Fruit fly (Drosophila melanogaster): ENCODE results near the gene CG12498.

Gene CG12498

dm6 chrX:2786553-2787118 is 23.0 kb upstream of the CG12498 start (continued):
- TF ChIP-seq tx (GFP tag; optimal IDR thresholded peaks at IDR 0.05): peak; percentile 82
- peak; percentile 69 for TF ChIP-seq CG5180 (GFP tag; optimal IDR thresholded peaks at IDR 0.05)
- TF ChIP-seq CG3065 (GFP tag; optimal IDR thresholded peaks at IDR 0.05): no peak
- no peak for TF ChIP-seq ac (GFP tag; optimal IDR thresholded peaks at IDR 0.05)
- TF ChIP-seq CHES-1-like (GFP tag; optimal IDR thresholded peaks at IDR 0.05): peak; percentile 81
- TF ChIP-seq CG3726 (GFP tag; IDR thresholded peaks at IDR 0.05): peak; percentile 92
- TF ChIP-seq trh (GFP tag; optimal IDR thresholded peaks at IDR 0.05): peak; percentile 66
- peak; percentile 88 for TF ChIP-seq phol (tag; optimal IDR thresholded peaks at IDR 0.05)
- peak; percentile 2 for TF ChIP-seq CG2202 (tag; optimal IDR thresholded peaks at IDR 0.05)
- no peak for TF ChIP-seq CG9797 (GFP tag; optimal IDR thresholded peaks at IDR 0.05)
- no peak for TF ChIP-seq CG7963 (GFP tag; IDR thresholded peaks at IDR 0.05; ENCODE audit: partially characterized antibody)
- peak; percentile 93 for TF ChIP-seq CG11456 (GFP tag; IDR thresholded peaks at IDR 0.05)
- TF ChIP-seq cg (GFP tag; optimal IDR thresholded peaks at IDR 0.05): no peak
- peak; percentile 86 for TF ChIP-seq CG32767 (GFP tag; IDR thresholded peaks at IDR 0.05)
- peak; percentile 91 for TF ChIP-seq CG13424 (tag; optimal IDR thresholded peaks at IDR 0.05)
- peak; percentile 53 for TF ChIP-seq CG10462 (GFP tag; optimal IDR thresholded peaks at IDR 0.05)
- peak; percentile 92 for TF ChIP-seq sisA (GFP tag; IDR thresholded peaks at IDR 0.05)
- TF ChIP-seq grn (GFP tag; optimal IDR thresholded peaks at IDR 0.05): peak; percentile 72
- no peak for TF ChIP-seq sc (optimal IDR thresholded peaks at IDR 0.05)
- peak; percentile 18 for TF ChIP-seq sc (GFP tag; optimal IDR thresholded peaks at IDR 0.05)
- TF ChIP-seq chn (GFP tag; optimal IDR thresholded peaks at IDR 0.05): peak; percentile 69
- peak; percentile 19 for TF ChIP-seq CG15601 (tag; optimal IDR thresholded peaks at IDR 0.05)
- TF ChIP-seq gsb-n (tag; optimal IDR thresholded peaks at IDR 0.05): peak; percentile 56
- peak; percentile 87 for TF ChIP-seq pho (GFP tag; optimal IDR thresholded peaks at IDR 0.05)
- peak; percentile 78 for TF ChIP-seq CG10979 (tag; optimal IDR thresholded peaks at IDR 0.05)
- peak; percentile 35 for TF ChIP-seq Usf (GFP tag; optimal IDR thresholded peaks at IDR 0.05)
- TF ChIP-seq CG2889 (GFP tag; IDR thresholded peaks at IDR 0.05): peak; percentile 92
- TF ChIP-seq Chrac-16 (GFP tag; optimal IDR thresholded peaks at IDR 0.05): peak; percentile 85
- TF ChIP-seq CG4328 (GFP tag; optimal IDR thresholded peaks at IDR 0.05): peak; percentile 70
- TF ChIP-seq emc (GFP tag; optimal IDR thresholded peaks at IDR 0.05): peak; percentile 80
- TF ChIP-seq Neu2 (GFP tag; optimal IDR thresholded peaks at IDR 0.05; ENCODE audit: borderline replicate concordance): peak; percentile 8
- TF ChIP-seq CG6765 (GFP tag; optimal IDR thresholded peaks at IDR 0.05): peak; percentile 58
- peak; percentile 79 for TF ChIP-seq oc (tag; optimal IDR thresholded peaks at IDR 0.05)
- TF ChIP-seq CG14667 (GFP tag; IDR thresholded peaks at IDR 0.05): peak; percentile 84
- TF ChIP-seq unc-4 (GFP tag; IDR thresholded peaks at IDR 0.05; ENCODE audit: partially characterized antibody): no peak
- no peak for TF ChIP-seq CG8478 (optimal IDR thresholded peaks at IDR 0.05)
- TF ChIP-seq Taf1 (GFP tag; IDR thresholded peaks at IDR 0.05): peak; percentile 76
- no peak for TF ChIP-seq CG17912 (GFP tag; optimal IDR thresholded peaks at IDR 0.05)
- peak; percentile 61 for TF ChIP-seq salm (tag; optimal IDR thresholded peaks at IDR 0.05)
- no peak for TF ChIP-seq fd102C (GFP tag; optimal IDR thresholded peaks at IDR 0.05)
- TF ChIP-seq CG12769 (tag; optimal IDR thresholded peaks at IDR 0.05): peak; percentile 92
- peak; percentile 60 for TF ChIP-seq Bdp1 (GFP tag; optimal IDR thresholded peaks at IDR 0.05)
- peak; percentile 63 for TF ChIP-seq corto (GFP tag; optimal IDR thresholded peaks at IDR 0.05)
- TF ChIP-seq ind (GFP tag; optimal IDR thresholded peaks at IDR 0.05): peak; percentile 93
- no peak for TF ChIP-seq ato (GFP tag; IDR thresholded peaks at IDR 0.05; ENCODE audit: partially characterized antibody)
- peak; percentile 84 for TF ChIP-seq cwo (GFP tag; optimal IDR thresholded peaks at IDR 0.05)
- peak; percentile 58 for TF ChIP-seq wek (GFP tag; optimal IDR thresholded peaks at IDR 0.05)
- peak; percentile 87 for TF ChIP-seq Oaz (GFP tag; IDR thresholded peaks at IDR 0.05)
- TF ChIP-seq dpn (GFP tag; optimal IDR thresholded peaks at IDR 0.05): peak; percentile 87 to 89
- peak; percentile 46 for TF ChIP-seq mirr (GFP tag; optimal IDR thresholded peaks at IDR 0.05)
